Worm (Caenorhabditis elegans) whole organism, L1 larva: ENCODE results near the gene M110.7.

ENCODE experiments used
- C16A3.4 ChIP-seq: fragments of 150-350 bp; optimal IDR thresholded peaks from 2 replicates; lab custom pipeline; 2014; ENCODE audit warnings: missing biosample characterization, missing genetic modification characterization
- C34B4.2 ChIP-seq: sonication (generic microtip); optimal IDR thresholded peaks from 2 replicates; lab custom pipeline; 2017; ENCODE audit warnings: mild to moderate bottlenecking, missing genetic modification characterization, missing compliant biosample characterization
- Y116A8C.19 ChIP-seq: sonication (generic microtip); optimal IDR thresholded peaks from 2 replicates; lab custom pipeline; 2016; ENCODE audit warnings: missing compliant biosample characterization, missing genetic modification characterization, borderline replicate concordance
- aha-1 ChIP-seq: fragments of 150-350 bp; optimal IDR thresholded peaks from 2 replicates; lab custom pipeline; 2014; ENCODE audit warnings: missing biosample characterization, missing genetic modification characterization
- aly-2 ChIP-seq: fragments of 150-350 bp; optimal IDR thresholded peaks from 2 replicates; lab custom pipeline; 2014; ENCODE audit warnings: missing biosample characterization, missing genetic modification characterization
- ama-1 ChIP-seq: fragments of 150-350 bp; optimal IDR thresholded peaks from 2 replicates; lab custom pipeline; 2014
- ceh-82 ChIP-seq, 3 experiments: fragments of 150-350 bp in 1 of 3; sonication (generic microtip) in 2 of 3; optimal IDR thresholded peaks; 2 replicates each; lab custom pipeline; 2014 to 2017; ENCODE audit warnings: missing biosample characterization in 3 of 3, missing genetic modification characterization in 3 of 3
- ceh-88 ChIP-seq: fragments of 200-800 bp; sonication (Bioruptor generic); IDR thresholded peaks from 2 replicates; pipeline ENCODE4 v1.3.6; 2022; ENCODE audit warnings: missing genetic modification characterization, missing compliant biosample characterization
- ceh-90 ChIP-seq: sonication (generic microtip); optimal IDR thresholded peaks from 2 replicates; lab custom pipeline; 2016; ENCODE audit warnings: missing genetic modification characterization, missing compliant biosample characterization
- ces-1 ChIP-seq: fragments of 150-350 bp; optimal IDR thresholded peaks from 2 replicates; lab custom pipeline; 2014; ENCODE audit warnings: missing biosample characterization, missing genetic modification reagents, missing genetic modification characterization
- efl-1 ChIP-seq, 4 experiments: fragments of 150-350 bp; optimal IDR thresholded peaks in 3 of 4; peaks in 1 of 4; 1 replicate in 1 of 4; 2 replicates in 3 of 4; lab custom pipeline; 2014; ENCODE audit warnings: missing biosample characterization in 2 of 4, missing genetic modification characterization in 2 of 4, missing genetic modification reagents in 2 of 4
- egl-13 ChIP-seq: sonication (generic microtip); optimal IDR thresholded peaks from 2 replicates; lab custom pipeline; 2016; ENCODE audit warnings: missing genotype, missing genetic modification reagents, missing genetic modification characterization, missing compliant biosample characterization
- egl-27 ChIP-seq, 2 experiments: fragments of 150-350 bp in 1 of 2; sonication (generic microtip); optimal IDR thresholded peaks; 3 replicates each; lab custom pipeline; 2017 to 2018; ENCODE audit warnings: missing biosample characterization in 2 of 2, missing genetic modification characterization in 2 of 2, missing genetic modification reagents in 2 of 2
- elt-2 ChIP-seq: sonication (generic microtip); optimal IDR thresholded peaks from 2 replicates; lab custom pipeline; 2016; ENCODE audit warnings: missing genetic modification characterization, mild to moderate bottlenecking, inconsistent platforms, missing compliant biosample characterization, missing genetic modification reagents
- elt-3 ChIP-seq, 6 experiments: fragments of 150-350 bp in 1 of 6; sonication (generic microtip); optimal IDR thresholded peaks; 2 replicates each; lab custom pipeline; 2017 to 2018; ENCODE audit warnings: missing biosample characterization in 6 of 6, missing genetic modification characterization in 6 of 6, inconsistent platforms in 1 of 6
- fkh-4 ChIP-seq: sonication (generic microtip); optimal IDR thresholded peaks from 2 replicates; lab custom pipeline; 2016; ENCODE audit warnings: missing compliant biosample characterization, missing genetic modification characterization, borderline replicate concordance
- fkh-8 ChIP-seq: sonication (generic microtip); optimal IDR thresholded peaks from 2 replicates; lab custom pipeline; 2016; ENCODE audit warnings: mild to moderate bottlenecking, missing genetic modification characterization, missing compliant biosample characterization
- fos-1 ChIP-seq: fragments of 150-350 bp; optimal IDR thresholded peaks from 2 replicates; lab custom pipeline; 2014; ENCODE audit warnings: missing biosample characterization, missing genetic modification characterization
- grh-1 ChIP-seq: fragments of 200-800 bp; sonication (Bioruptor generic); IDR thresholded peaks from 2 replicates; pipeline ENCODE4 v1.3.6; 2022; ENCODE audit warnings: missing genetic modification reagents, missing genetic modification characterization, missing compliant biosample characterization
- hlh-17 ChIP-seq: fragments of 200-800 bp; sonication (Bioruptor generic); optimal IDR thresholded peaks from 2 replicates; lab custom pipeline; 2018; ENCODE audit warnings: missing genetic modification characterization, mild to moderate bottlenecking, missing compliant biosample characterization, moderate library complexity, borderline replicate concordance
- hlh-4 ChIP-seq: sonication (generic microtip); optimal IDR thresholded peaks from 2 replicates; lab custom pipeline; 2016; ENCODE audit warnings: mild to moderate bottlenecking, missing genetic modification characterization, missing compliant biosample characterization
- irx-1 ChIP-seq: sonication (generic microtip); optimal IDR thresholded peaks from 2 replicates; lab custom pipeline; 2016; ENCODE audit warnings: missing genetic modification characterization, missing compliant biosample characterization
- jun-1 ChIP-seq: fragments of 150-350 bp; optimal IDR thresholded peaks from 2 replicates; lab custom pipeline; 2014; ENCODE audit warnings: missing biosample characterization, missing genetic modification reagents, missing genetic modification characterization
- lin-15B ChIP-seq: fragments of 150-350 bp; sonication (generic microtip); optimal IDR thresholded peaks from 3 replicates; lab custom pipeline; 2014; ENCODE audit warnings: missing biosample characterization, missing genetic modification characterization
- lin-35 ChIP-seq, 2 experiments: fragments of 150-350 bp; optimal IDR thresholded peaks; 2 replicates each; lab custom pipeline; 2014; ENCODE audit warnings: missing biosample characterization in 2 of 2, missing genetic modification characterization in 2 of 2, missing genetic modification reagents in 2 of 2
- lin-39 ChIP-seq: fragments of 150-350 bp; optimal IDR thresholded peaks from 2 replicates; lab custom pipeline; 2014; ENCODE audit warnings: missing biosample characterization, missing genetic modification reagents, missing genetic modification characterization
- mab-9 ChIP-seq: fragments of 200-800 bp; sonication (Bioruptor generic); IDR thresholded peaks from 2 replicates; pipeline ENCODE4 v1.3.6; 2022; ENCODE audit warnings: missing genetic modification reagents, missing genetic modification characterization, missing compliant biosample characterization
- mdl-1 ChIP-seq, 2 experiments: fragments of 150-350 bp; optimal IDR thresholded peaks; 2 replicates each; lab custom pipeline; 2014 to 2017; ENCODE audit warnings: missing biosample characterization in 2 of 2, missing genetic modification characterization in 2 of 2, inconsistent platforms in 1 of 2
- mef-2 ChIP-seq: fragments of 150-350 bp; optimal IDR thresholded peaks from 2 replicates; lab custom pipeline; 2014; ENCODE audit warnings: missing biosample characterization, missing genetic modification characterization
- nhr-19 ChIP-seq: fragments of 200-800 bp; sonication (Bioruptor generic); conservative IDR thresholded peaks from 2 replicates; pipeline ENCODE4 v1.3.6; 2022; ENCODE audit warnings: missing genetic modification characterization, missing compliant biosample characterization
- nhr-20 ChIP-seq: sonication (generic microtip); optimal IDR thresholded peaks from 2 replicates; lab custom pipeline; 2016; ENCODE audit warnings: mild to moderate bottlenecking, missing genetic modification characterization, missing compliant biosample characterization
- nhr-28 ChIP-seq: fragments of 150-350 bp; optimal IDR thresholded peaks from 2 replicates; lab custom pipeline; 2014; ENCODE audit warnings: missing biosample characterization, missing genetic modification characterization
- nhr-47 ChIP-seq: sonication (generic microtip); optimal IDR thresholded peaks from 2 replicates; lab custom pipeline; 2016; ENCODE audit warnings: mild to moderate bottlenecking, missing genetic modification characterization, moderate library complexity, missing compliant biosample characterization
- nhr-84 ChIP-seq: sonication (generic microtip); optimal IDR thresholded peaks from 2 replicates; lab custom pipeline; 2017; ENCODE audit warnings: missing biosample characterization, missing genetic modification characterization
- nhr-85 ChIP-seq: sonication (generic microtip); peaks from one replicate; lab custom pipeline; 2016; ENCODE audit warnings: missing genetic modification characterization, inconsistent platforms, missing compliant biosample characterization
- pax-3 ChIP-seq: fragments of 200-800 bp; sonication (Bioruptor generic); optimal IDR thresholded peaks from 2 replicates; lab custom pipeline; 2018; ENCODE audit warnings: mild to moderate bottlenecking, missing genetic modification characterization, moderate library complexity, missing compliant biosample characterization
- pqm-1 ChIP-seq: sonication (generic microtip); optimal IDR thresholded peaks from 3 replicates; lab custom pipeline; 2017; ENCODE audit warnings: missing biosample characterization, missing genetic modification characterization
- skn-1 ChIP-seq: fragments of 150-350 bp; optimal IDR thresholded peaks from 2 replicates; lab custom pipeline; 2014; ENCODE audit warnings: missing biosample characterization, missing genetic modification characterization
- snu-23 ChIP-seq: sonication (generic microtip); optimal IDR thresholded peaks from 2 replicates; lab custom pipeline; 2016; ENCODE audit warnings: missing genetic modification characterization, missing compliant biosample characterization
- unc-86 ChIP-seq: sonication (generic microtip); optimal IDR thresholded peaks from 2 replicates; lab custom pipeline; 2016; ENCODE audit warnings: missing genetic modification characterization, missing compliant biosample characterization
- xbp-1 ChIP-seq: sonication (generic microtip); optimal IDR thresholded peaks from 2 replicates; lab custom pipeline; 2016; ENCODE audit warnings: missing genetic modification characterization, missing compliant biosample characterization
- zip-4 ChIP-seq: fragments of 200-800 bp; sonication (Bioruptor generic); optimal IDR thresholded peaks from 2 replicates; lab custom pipeline; 2018; ENCODE audit warnings: mild to moderate bottlenecking, missing genetic modification characterization, moderate library complexity, missing compliant biosample characterization
- ztf-11 ChIP-seq, 2 experiments: sonication (generic microtip); optimal IDR thresholded peaks; 2 replicates each; lab custom pipeline; 2016 to 2017; ENCODE audit warnings: missing genetic modification characterization in 2 of 2, missing biosample characterization in 1 of 2, missing compliant biosample characterization in 1 of 2

The M110.7 gene

DNA sequence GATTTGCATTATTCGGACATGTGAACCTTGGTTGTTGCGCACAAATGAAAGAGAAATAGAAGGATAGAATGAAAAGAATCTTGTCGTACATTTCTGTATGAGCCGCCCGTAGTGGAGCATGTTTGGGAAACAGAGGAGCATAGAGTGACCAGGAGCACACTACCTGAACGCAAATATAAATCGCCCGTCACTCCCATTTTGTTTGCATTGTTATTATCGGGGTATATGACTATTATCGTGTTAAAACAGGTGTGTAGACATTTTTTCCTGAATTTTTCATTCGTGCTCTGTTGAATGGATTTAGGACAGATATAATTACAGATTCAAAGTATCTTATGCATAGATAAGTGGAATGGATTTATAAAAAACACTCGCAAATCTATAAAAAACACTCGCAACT, 36.8 kb downstream of the M110.7 start, which contains the start of gene K01C8.2:
Gene K01C8.2 (minus strand): TSS at position 101 of the 400 bp plus-strand sequence.
- TF ChIP-seq fos-1 (tag; lab: Kevin White, UChicago) (no peak), egl-27 (tag; optimal IDR thresholded peaks at IDR 0.05; lab: Kevin White, UChicago) (no peak), C16A3.4 (no peak), nhr-84 (tag; lab: Kevin White, UChicago) (no peak), Y116A8C.19 (tag; lab: Kevin White, UChicago) (no peak), lin-39 (tag; lab: Kevin White, UChicago) (no peak), grh-1 (GFP tag; lab: Robert Waterston, UW) (no peak), snu-23 (no peak), zip-4 (GFP tag; lab: Kevin White, UChicago) (no peak), C34B4.2 (tag; lab: Kevin White, UChicago) (no peak), hlh-4 (tag; lab: Kevin White, UChicago) (no peak), nhr-28 (tag; lab: Kevin White, UChicago) (no peak), ceh-88 (GFP tag; lab: Robert Waterston, UW) (no peak)

DNA sequence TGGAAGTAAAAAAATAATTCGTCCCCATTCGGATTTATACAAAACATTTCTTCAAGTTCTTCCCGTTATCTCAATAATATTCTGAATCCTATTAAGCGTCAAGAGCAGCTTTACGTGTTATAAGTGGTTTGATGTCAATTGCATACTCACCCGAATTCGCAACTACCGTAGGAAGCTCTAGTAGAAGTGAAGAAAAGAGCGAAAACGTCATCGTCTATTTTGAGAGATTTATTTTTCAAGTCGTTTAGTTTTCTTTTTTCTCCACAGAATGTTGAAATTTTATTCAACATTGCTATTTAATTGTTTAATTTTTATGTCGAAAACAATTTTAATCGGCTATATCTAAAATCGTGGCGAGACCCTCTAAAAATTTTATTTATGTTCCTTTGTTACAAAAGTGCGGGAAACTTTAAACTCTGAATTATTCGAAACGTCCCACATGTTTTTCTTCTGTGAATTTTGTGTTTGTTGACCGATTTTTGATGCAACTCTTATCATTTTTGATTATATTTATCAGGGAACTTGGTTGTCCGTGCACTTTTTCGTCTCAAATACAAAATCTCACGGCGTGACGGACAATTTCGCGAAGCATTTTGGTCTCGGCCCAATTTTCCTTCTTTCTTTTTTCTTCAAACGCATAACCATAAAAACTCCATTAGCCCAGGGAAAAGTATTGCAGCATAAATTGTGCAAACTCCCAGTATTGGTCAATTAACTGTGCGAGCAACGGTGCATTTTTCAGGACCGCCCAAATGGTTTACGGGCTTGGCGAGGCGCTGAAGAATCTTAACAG, 37.5 kb downstream of the M110.7 start, which contains the start of gene tdc-1:
Gene tdc-1 (plus strand): TSS at position 743 of the 793 bp plus-strand sequence.
- TF ChIP-seq efl-1 (optimal IDR thresholded peaks at IDR 0.05; lab: Kevin White, UChicago) (no peak), efl-1 (GFP tag; optimal IDR thresholded peaks at IDR 0.05 in 1 of 2; lab: Kevin White, UChicago) (peak in 1 of 2 experiments; percentile 66), Y116A8C.19 (tag; lab: Kevin White, UChicago) (no peak), elt-2 (tag; lab: Kevin White, UChicago) (peak; percentile 20)

DNA sequence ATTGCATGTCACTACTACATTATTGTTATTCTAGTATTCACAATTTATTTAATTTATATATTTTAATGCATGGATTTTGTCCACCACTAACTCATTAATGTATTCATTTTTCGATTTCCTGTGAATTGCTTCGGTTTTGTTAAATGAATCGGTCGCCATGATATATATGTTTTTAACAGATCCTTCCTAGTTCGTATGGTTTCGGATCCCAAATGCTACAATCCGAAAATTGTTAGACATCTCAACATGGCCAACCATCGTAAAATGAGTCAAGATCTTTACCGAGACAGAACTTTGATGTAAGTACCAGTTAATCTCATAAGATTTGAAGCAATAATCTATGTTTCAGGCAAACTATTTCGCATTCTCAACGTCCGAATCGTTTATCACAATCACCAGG, 40.5 kb downstream of the M110.7 start:
- TF ChIP-seq lin-35 (GFP tag; optimal IDR thresholded peaks at IDR 0.05; lab: Kevin White, UChicago) (no peak), elt-3 (tag; optimal IDR thresholded peaks at IDR 0.05; lab: Kevin White, UChicago) (no peak), irx-1 (no peak), nhr-85 (tag; lab: Kevin White, UChicago) (no peak), C34B4.2 (tag; lab: Kevin White, UChicago) (no peak), pax-3 (tag; lab: Kevin White, UChicago) (no peak), fkh-4 (tag; lab: Kevin White, UChicago) (no peak), ces-1 (GFP tag; lab: Kevin White, UChicago) (no peak)

- TF ChIP-seq fkh-8 (tag; lab: Kevin White, UChicago) (no peak), egl-13 (tag; lab: Kevin White, UChicago) (no peak), efl-1 (optimal IDR thresholded peaks at IDR 0.05; lab: Kevin White, UChicago) (peak; percentile 92 to 95), efl-1 (GFP tag; optimal IDR thresholded peaks at IDR 0.05 in 1 of 2; lab: Kevin White, UChicago) (peak; percentile 90 to 99), nhr-47 (no peak), nhr-19 (GFP tag; lab: Robert Waterston, UW) (0 out of 2 replicates have a peak, but pooled peaks have one; percentile 25), unc-86 (no peak), fkh-4 (tag; lab: Kevin White, UChicago) (no peak), aha-1 (tag; lab: Kevin White, UChicago) (no peak), xbp-1 (tag; lab: Kevin White, UChicago) (peak; percentile 13), ztf-11 (tag; optimal IDR thresholded peaks at IDR 0.05; lab: Kevin White, UChicago) (no peak), hlh-17 (GFP tag; lab: Kevin White, UChicago) (no peak), mdl-1 (tag; optimal IDR thresholded peaks at IDR 0.05; lab: Kevin White, UChicago) (no peak), pax-3 (tag; lab: Kevin White, UChicago) (no peak), pqm-1 (tag; lab: Kevin White, UChicago) (no peak), skn-1 (tag; lab: Kevin White, UChicago) (peak; percentile 39), lin-15B (tag; lab: Kevin White, UChicago) (peak; percentile 53), nhr-20 (tag; lab: Kevin White, UChicago) (peak; percentile 18), mab-9 (GFP tag; lab: Robert Waterston, UW) (no peak), ama-1 (lab: Kevin White, UChicago) (no peak), lin-39 (tag; lab: Kevin White, UChicago) (no peak), mef-2 (no peak), nhr-84 (tag; lab: Kevin White, UChicago) (no peak), aly-2 (tag; lab: Kevin White, UChicago) (no peak), elt-2 (tag; lab: Kevin White, UChicago) (no peak), ceh-82 (tag; optimal IDR thresholded peaks at IDR 0.05; lab: Kevin White, UChicago) (peak in 2 of 3 experiments; percentile 33 to 34), zip-4 (GFP tag; lab: Kevin White, UChicago) (no peak), C34B4.2 (tag; lab: Kevin White, UChicago) (no peak), jun-1 (tag; lab: Kevin White, UChicago) (no peak), ceh-90 (no peak)
These were observed 43.5 kb downstream of the M110.7 start, which contains the start of the genes gei-14 and slc-25A32 for ce11 chrII:8276057-8276456. gei-14 (minus strand) TSS chrII:8276231. slc-25A32 (plus strand) TSS chrII:8276298.
